Worm (Caenorhabditis elegans) whole organism, dauer: ENCODE data around the gene rif-1.1.
A peak's percentile ranks its signal among the peaks of the same experiment; 100 is the strongest.

ENCODE experiments used
- unc-62 ChIP-seq: sonication (generic microtip); optimal IDR thresholded peaks from 2 replicates; lab custom pipeline; 2017; ENCODE audit warnings: missing biosample characterization, missing genetic modification reagents, missing genetic modification characterization

rif-1.1 gene

ce11 chrIV:17461222-17461707 is at the start of gene rif-1.1:
Gene rif-1.1 (minus strand): TSS chrIV:17461272.
- TF ChIP-seq unc-62 (GFP tag; lab: Kevin White, UChicago) = no peak

ce11 chrIV:17490679-17491078 is 29.6 kb upstream of the rif-1.1 start, which contains the start of gene nas-6:
Gene nas-6 (minus strand): TSS chrIV:17490779.
- no peak for TF ChIP-seq unc-62 (GFP tag; lab: Kevin White, UChicago)

DNA sequence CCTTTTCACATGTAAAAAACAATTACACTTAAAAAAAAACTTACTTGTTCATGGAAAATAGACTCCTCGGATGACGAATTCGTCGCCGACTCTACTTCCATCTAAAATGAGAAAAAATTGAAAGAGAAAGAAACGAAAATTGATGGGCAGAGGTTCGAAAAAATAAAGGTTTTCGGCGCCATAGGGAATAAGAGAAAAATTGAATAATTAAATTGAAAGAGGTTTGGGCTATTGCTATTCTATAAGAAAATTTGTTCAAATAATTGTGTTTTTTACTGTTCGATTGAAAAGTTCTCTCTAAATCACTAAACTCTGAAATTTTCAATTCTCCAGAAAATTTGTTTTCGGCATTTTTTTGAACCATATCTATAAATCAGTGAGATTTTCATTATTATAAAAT is 22.2 kb upstream of the rif-1.1 start, which contains the start of gene rabr-2:
Gene rabr-2 (minus strand): TSS at position 101 of the 400 bp plus-strand sequence.
- no peak for TF ChIP-seq unc-62 (GFP tag; lab: Kevin White, UChicago)

DNA sequence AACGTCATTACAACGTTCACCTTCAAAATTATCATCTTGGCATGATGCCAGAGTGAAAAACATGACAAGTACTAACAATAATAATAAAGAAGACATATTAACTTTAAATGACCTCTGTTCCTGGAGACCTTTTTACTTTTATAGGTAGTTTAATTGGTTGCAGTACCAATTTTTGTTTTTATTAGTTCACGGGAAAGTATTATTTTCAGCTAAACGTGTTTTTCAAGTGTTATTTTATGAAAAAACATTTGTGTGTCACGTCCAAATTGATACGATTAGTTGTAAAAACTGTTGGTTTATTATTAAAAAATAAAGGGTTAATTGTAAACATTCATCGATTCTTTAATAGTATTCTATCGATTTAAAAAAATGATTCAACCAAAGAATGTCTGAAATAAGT is 14.7 kb upstream of the rif-1.1 start, which contains the start of gene grl-24:
Gene grl-24 (minus strand): TSS at position 101 of the 400 bp plus-strand sequence.
- TF ChIP-seq unc-62 (GFP tag; lab: Kevin White, UChicago) = no peak

DNA sequence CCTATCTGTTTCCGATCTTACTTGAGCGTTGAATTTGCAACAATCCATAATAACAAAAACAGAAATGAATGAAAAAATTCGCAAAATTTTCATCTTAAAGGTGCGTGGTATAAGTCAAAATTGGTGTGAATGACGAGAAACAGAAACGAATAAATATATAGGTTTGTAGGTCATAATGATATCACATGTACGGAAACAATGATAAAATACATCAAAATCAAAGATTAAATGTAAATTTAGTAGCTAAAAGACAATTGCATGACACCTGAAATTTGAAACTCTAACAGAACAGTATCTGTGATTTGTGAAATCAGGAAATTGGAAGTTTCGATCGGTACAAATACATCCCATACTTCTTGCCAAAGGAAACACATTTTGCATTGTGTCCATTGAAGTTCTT is 14.2 kb upstream of the rif-1.1 start, which contains the start of gene F11E6.9:
Gene F11E6.9 (minus strand): TSS at position 101 of the 400 bp plus-strand sequence.
- TF ChIP-seq unc-62 (GFP tag; lab: Kevin White, UChicago) = no peak

DNA sequence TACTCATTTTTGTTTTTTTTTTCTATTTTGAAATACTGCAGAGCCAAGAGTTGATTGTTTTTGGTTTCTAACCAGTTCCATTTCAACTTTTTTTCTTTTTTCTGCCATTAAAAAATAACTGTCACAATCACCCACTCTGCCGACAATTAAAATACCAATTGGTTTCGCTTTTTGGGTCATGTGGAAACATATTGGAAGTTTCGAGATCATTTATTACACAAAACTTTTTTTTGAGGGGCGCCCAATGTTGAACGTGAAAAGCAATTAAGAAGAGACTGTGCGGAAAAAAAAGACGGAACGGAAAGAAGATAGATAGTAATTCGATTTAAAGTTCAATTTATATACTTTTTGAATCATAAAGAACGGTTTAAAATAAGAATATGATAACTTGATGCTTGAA is 13.0 kb upstream of the rif-1.1 start:
- no peak for TF ChIP-seq unc-62 (GFP tag; lab: Kevin White, UChicago)

DNA sequence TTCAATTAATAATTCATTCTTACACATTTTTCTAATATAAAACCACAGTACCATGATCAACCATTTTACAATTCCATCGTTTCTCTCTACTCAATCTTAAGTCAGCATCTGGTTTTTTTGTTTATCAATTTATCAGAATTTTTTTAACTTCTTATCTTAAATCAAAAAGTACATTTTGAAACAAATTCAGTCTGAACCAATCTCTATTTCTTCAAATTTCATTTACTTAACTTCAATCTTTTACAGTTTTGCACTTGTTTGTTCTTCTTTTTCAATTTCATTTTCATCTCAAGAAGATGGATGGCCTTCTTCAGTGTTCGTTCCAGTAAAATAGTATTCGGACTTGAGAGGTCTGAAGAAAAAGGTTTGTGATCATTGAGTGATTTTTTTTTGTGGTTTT is 12.0 kb upstream of the rif-1.1 start, which contains the start of gene gba-3:
Gene gba-3 (plus strand): TSS at position 301 of the 400 bp plus-strand sequence.
- no peak for TF ChIP-seq unc-62 (GFP tag; lab: Kevin White, UChicago)

- peak; percentile 1 for TF ChIP-seq unc-62 (GFP tag; lab: Kevin White, UChicago)
These were observed 10.9 kb upstream of the rif-1.1 start, which contains the start of gene epic-1 for ce11 chrIV:17471870-17472459. Gene epic-1 (minus strand): TSS chrIV:17471920.

DNA sequence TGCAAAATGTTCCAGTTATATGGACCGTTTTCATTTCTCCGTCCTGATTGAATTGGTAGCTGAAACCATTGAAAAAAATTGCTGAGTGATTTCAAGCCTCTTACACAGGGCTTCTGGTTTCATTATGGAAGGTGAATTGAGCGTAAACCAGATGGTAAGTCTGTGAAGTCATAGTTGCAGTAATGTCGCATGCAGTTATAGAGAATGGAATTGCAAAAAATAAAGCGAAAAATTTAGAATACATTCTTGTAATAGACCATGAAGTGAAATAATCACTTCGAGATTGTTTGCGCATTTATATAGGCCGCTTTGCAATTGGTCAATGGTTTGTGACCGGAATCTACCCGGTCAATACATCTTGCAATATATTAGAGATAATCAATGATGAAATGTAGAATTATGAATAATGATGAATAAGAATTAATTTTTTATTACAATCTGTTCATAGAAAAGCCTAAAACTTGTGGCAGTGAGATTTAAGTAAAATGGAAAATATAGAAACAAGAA is 9.1 kb upstream of the rif-1.1 start, which contains the start of gene F11E6.4:
Gene F11E6.4 (minus strand): TSS at position 259 of the 507 bp plus-strand sequence.
- no peak for TF ChIP-seq unc-62 (GFP tag; lab: Kevin White, UChicago)

- no peak for TF ChIP-seq unc-62 (GFP tag; lab: Kevin White, UChicago)
These were observed 6.8 kb upstream of the rif-1.1 start for ce11 chrIV:17467825-17468224.

- TF ChIP-seq unc-62 (GFP tag; lab: Kevin White, UChicago) = no peak
These were observed 6.3 kb upstream of the rif-1.1 start, which contains the start of gene elo-2 for ce11 chrIV:17467325-17467724. Gene elo-2 (minus strand): TSS chrIV:17467408.

DNA sequence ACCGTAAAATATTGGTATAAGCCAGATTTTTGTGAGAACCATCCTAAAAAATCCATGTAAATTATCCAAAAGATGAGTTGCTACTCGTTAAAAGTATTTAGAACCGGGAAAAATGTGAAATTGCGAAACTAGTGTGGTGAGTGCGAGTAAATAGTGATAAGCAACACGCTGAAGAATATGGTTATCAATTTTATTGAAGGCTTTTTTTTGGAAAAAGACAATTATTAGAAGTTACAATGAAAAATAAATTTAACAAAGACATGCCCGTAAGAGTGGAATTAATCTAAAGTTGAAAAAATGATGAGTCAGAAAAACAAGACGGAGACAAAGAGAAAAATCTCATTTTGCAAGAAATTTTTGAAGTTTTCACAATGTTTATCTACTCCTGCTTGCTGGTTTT is 4.8 kb upstream of the rif-1.1 start, which contains the start of gene F11E6.6:
Gene F11E6.6 (minus strand): TSS at position 101 of the 400 bp plus-strand sequence.
- TF ChIP-seq unc-62 (GFP tag; lab: Kevin White, UChicago) = no peak

DNA sequence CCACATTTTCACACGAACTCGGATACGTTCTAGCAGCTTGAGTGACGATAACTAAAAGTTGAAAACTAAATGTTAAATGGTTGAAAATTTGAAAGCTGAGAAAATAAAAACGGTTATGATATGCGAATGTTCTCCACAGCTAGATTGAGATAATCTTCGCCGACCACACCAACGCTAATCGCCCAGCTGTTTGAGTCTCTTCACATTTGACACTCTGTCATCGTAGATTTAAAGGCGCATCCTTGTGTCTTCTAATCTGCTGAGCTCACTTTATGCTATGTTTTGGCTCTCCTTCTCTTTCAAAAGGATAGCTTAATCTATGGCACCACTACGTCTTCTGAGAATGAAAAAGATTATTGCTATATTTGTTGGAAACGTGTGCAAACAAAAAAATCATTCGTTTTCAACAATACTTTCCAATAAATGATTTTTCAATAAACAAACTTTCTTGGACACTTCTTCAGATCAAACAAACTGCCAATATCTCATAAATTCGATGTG is 2.1 kb upstream of the rif-1.1 start, which contains the start of gene F11E6.10:
Gene F11E6.10 (minus strand): TSS at position 51 of the 501 bp plus-strand sequence.
- no peak for TF ChIP-seq unc-62 (GFP tag; lab: Kevin White, UChicago)

DNA sequence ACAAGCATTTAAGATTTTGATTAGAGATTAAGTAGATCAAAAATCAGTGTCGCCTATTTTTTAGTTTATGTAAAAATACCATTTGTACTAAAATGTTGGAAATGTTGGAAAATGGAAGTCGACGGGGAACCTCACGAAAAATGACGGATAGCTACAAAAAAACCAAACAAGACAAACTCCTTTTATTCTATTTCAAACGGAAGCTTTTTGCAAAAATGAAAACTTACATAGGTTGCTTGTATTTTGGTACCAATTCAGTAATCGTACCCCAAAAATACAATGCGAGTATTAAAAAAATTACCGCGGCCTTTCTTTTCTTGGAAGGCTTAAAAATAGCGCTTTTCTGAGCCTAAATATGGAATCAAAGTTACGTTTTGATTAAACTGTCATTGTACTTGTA is 7.1 kb downstream of the rif-1.1 start:
- no peak for TF ChIP-seq unc-62 (GFP tag; lab: Kevin White, UChicago)

ce11 chrIV:17453200-17453599 is 7.9 kb downstream of the rif-1.1 start:
- no peak for TF ChIP-seq unc-62 (GFP tag; lab: Kevin White, UChicago)

ce11 chrIV:17450443-17450842 is 10.6 kb downstream of the rif-1.1 start, which contains the start of gene F11E6.8:
Gene F11E6.8 (minus strand): TSS chrIV:17450543.
- TF ChIP-seq unc-62 (GFP tag; lab: Kevin White, UChicago) = no peak
